Fruit fly (Drosophila melanogaster) whole organism, embryonic: Measurements from ENCODE around the gene CG13063.

Experiments
- Atf6 ChIP-seq: fragments of 200-800 bp; sonication (Bioruptor generic); IDR thresholded peaks from 2 replicates; pipeline ENCODE4 v1.3.6; 2022; ENCODE audit warnings: missing biosample characterization, missing genetic modification characterization
- B-H2 ChIP-seq: fragments of 200-800 bp; sonication (Bioruptor generic); optimal IDR thresholded peaks from 2 replicates; lab custom pipeline; 2018; ENCODE audit warnings: missing biosample characterization, mild to moderate bottlenecking, missing genetic modification characterization
- BEAF-32 ChIP-seq: fragments of 200-800 bp; sonication (Bioruptor generic); optimal IDR thresholded peaks from 3 replicates; lab custom pipeline; 2017; ENCODE audit warnings: missing biosample characterization, missing genetic modification characterization, mild to moderate bottlenecking, moderate library complexity, missing genetic modification reagents
- BtbVII ChIP-seq: fragments of 200-800 bp; sonication (Bioruptor generic); optimal IDR thresholded peaks from 3 replicates; lab custom pipeline; 2017; ENCODE audit warnings: missing biosample characterization, mild to moderate bottlenecking, missing genetic modification characterization
- CG1647 ChIP-seq: fragments of 200-800 bp; sonication (Bioruptor generic); optimal IDR thresholded peaks from 3 replicates; lab custom pipeline; 2016; ENCODE audit warnings: missing biosample characterization, missing genetic modification characterization
- CG31224 ChIP-seq: fragments of 200-800 bp; sonication (Bioruptor generic); IDR thresholded peaks from 2 replicates; pipeline ENCODE4 v1.3.6; 2022; ENCODE audit warnings: missing biosample characterization, missing genetic modification characterization
- CG34376 ChIP-seq: fragments of 200-800 bp; sonication (Bioruptor generic); optimal IDR thresholded peaks from 2 replicates; lab custom pipeline; 2018; ENCODE audit warnings: missing biosample characterization, mild to moderate bottlenecking, missing genetic modification characterization
- CG4360 ChIP-seq: fragments of 200-800 bp; sonication (Bioruptor generic); IDR thresholded peaks from 2 replicates; pipeline ENCODE4 v1.3.6; 2022; ENCODE audit warnings: missing biosample characterization, missing genetic modification characterization
- CG6813 ChIP-seq: fragments of 200-800 bp; sonication (Bioruptor generic); optimal IDR thresholded peaks from 2 replicates; lab custom pipeline; 2017; ENCODE audit warnings: missing biosample characterization, missing genetic modification characterization, mild to moderate bottlenecking, moderate library complexity, missing genetic modification reagents
- CG7928 ChIP-seq: fragments of 200-800 bp; sonication (Bioruptor generic); optimal IDR thresholded peaks from 2 replicates; lab custom pipeline; 2017; ENCODE audit warnings: missing biosample characterization, mild to moderate bottlenecking, missing genetic modification characterization
- CG8290 ChIP-seq, 3 experiments: fragments of 200-800 bp; sonication (Bioruptor generic); optimal IDR thresholded peaks; 2 replicates each; lab custom pipeline; 2016 to 2019; ENCODE audit warnings: missing biosample characterization in 3 of 3, missing genetic modification characterization in 3 of 3, mild to moderate bottlenecking in 2 of 3, moderate library complexity in 1 of 3
- CoRest ChIP-seq: fragments of 200-800 bp; sonication (Bioruptor generic); optimal IDR thresholded peaks from 3 replicates; lab custom pipeline; 2018; ENCODE audit warnings: missing biosample characterization, mild to moderate bottlenecking, missing genetic modification characterization, moderate library complexity
- Dbx ChIP-seq: fragments of 200-800 bp; sonication (Bioruptor generic); IDR thresholded peaks from 3 replicates; pipeline ENCODE4 v1.3.6; 2022; ENCODE audit warnings: missing biosample characterization, missing genetic modification characterization
- MESR4 ChIP-seq: fragments of 200-800 bp; sonication (Bioruptor generic); optimal IDR thresholded peaks from 2 replicates; lab custom pipeline; 2018; ENCODE audit warnings: missing biosample characterization, mild to moderate bottlenecking, missing genetic modification characterization, moderate library complexity
- cad ChIP-seq: fragments of >200 bp; optimal IDR thresholded peaks from 2 replicates; lab custom pipeline; 2017; ENCODE audit warnings: missing biosample characterization, missing genetic modification characterization
- hbn ChIP-seq: fragments of 200-800 bp; sonication (Bioruptor generic); IDR thresholded peaks from 2 replicates; pipeline ENCODE4 v1.3.6; 2022; ENCODE audit warnings: missing biosample characterization, missing genetic modification characterization; ENCODE audit not compliant: partially characterized antibody
- jumu ChIP-seq: fragments of 200-800 bp; sonication (Bioruptor generic); optimal IDR thresholded peaks from 3 replicates; lab custom pipeline; 2016; ENCODE audit warnings: missing biosample characterization, missing genetic modification characterization
- kah ChIP-seq: fragments of 200-800 bp; sonication (Bioruptor generic); optimal IDR thresholded peaks from 2 replicates; lab custom pipeline; 2018; ENCODE audit warnings: missing biosample characterization, mild to moderate bottlenecking, missing genetic modification characterization
- run ChIP-seq: fragments of 200-800 bp; sonication (Bioruptor generic); optimal IDR thresholded peaks from 3 replicates; lab custom pipeline; 2018; ENCODE audit warnings: missing biosample characterization, mild to moderate bottlenecking, missing genetic modification characterization
- sd ChIP-seq: fragments of 200-800 bp; sonication (Bioruptor generic); optimal IDR thresholded peaks from 3 replicates; lab custom pipeline; 2018; ENCODE audit warnings: missing biosample characterization, mild to moderate bottlenecking, missing genetic modification characterization, moderate library complexity
- sna ChIP-seq: fragments of 200-800 bp; sonication (Bioruptor generic); IDR thresholded peaks from 2 replicates; pipeline ENCODE4 v1.3.6; 2022; ENCODE audit warnings: missing biosample characterization, missing genetic modification characterization; ENCODE audit not compliant: partially characterized antibody
- stc ChIP-seq: fragments of 200-800 bp; sonication (Bioruptor generic); IDR thresholded peaks from 2 replicates; pipeline ENCODE4 v1.3.6; 2022; ENCODE audit warnings: missing biosample characterization, missing genetic modification characterization

The CG13063 gene

DNA sequence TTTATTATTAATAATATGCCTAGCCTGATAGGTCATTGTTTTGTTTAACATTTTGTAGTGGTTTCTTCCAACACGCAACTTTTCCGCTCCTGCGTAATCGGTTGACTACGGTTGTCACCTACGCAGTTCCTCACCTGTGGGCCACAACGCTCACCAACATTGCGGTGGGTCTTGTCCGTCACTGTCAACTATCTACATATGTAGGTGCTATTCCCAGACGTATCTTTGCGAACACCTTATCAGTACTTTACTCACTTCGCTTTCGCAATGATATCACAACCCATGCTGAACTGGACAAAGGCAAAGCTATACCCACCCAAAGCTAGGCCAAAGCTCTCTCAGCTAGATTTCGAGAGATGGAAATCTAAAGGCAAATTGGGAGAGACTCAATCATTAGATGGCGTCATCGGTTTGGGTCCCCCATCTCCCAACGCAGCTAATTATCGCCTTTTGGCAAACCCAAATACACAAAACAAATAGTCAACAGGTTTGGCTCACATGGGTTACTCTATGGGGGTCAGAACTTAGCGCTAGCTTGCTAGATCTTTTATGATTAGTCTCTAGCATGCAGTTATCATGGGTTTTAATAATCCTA lies 49.9 kb downstream of the CG13063 start (continued):
- TF ChIP-seq hbn (no peak), CG7928 (no peak), CG8290 (GFP tag; optimal IDR thresholded peaks at IDR 0.05; lab: Kevin White, UChicago) (no peak), CG8290 (tag; optimal IDR thresholded peaks at IDR 0.05; lab: Kevin White, UChicago) (peak in 1 of 2 experiments; percentile 48), cad (no peak), CG31224 (GFP tag; lab: Robert Waterston, UW) (peak; percentile 74), Atf6 (GFP tag; lab: Robert Waterston, UW) (peak; percentile 50; the same call in 1 of the 2 replicates), run (tag; lab: Kevin White, UChicago) (no peak), B-H2 (peak; percentile 46), CG1647 (GFP tag; lab: Kevin White, UChicago) (no peak), CG4360 (GFP tag; lab: Robert Waterston, UW) (no peak), jumu (GFP tag; lab: Kevin White, UChicago) (no peak), sna (GFP tag; lab: Robert Waterston, UW) (no peak), kah (GFP tag; lab: Kevin White, UChicago) (no peak), Dbx (GFP tag; lab: Robert Waterston, UW) (0 out of 3 replicates have a peak, but pooled peaks have one; percentile 15), BtbVII (peak; percentile 45), BEAF-32 (no peak), stc (GFP tag; lab: Robert Waterston, UW) (no peak), CG6813 (GFP tag; lab: Kevin White, UChicago) (no peak), sd (tag; lab: Kevin White, UChicago) (no peak), CoRest (tag; lab: Kevin White, UChicago) (no peak), MESR4 (GFP tag; lab: Kevin White, UChicago) (no peak), CG34376 (GFP tag; lab: Kevin White, UChicago) (peak; percentile 93)
